Fruit fly (Drosophila melanogaster) whole organism: ENCODE data around the gene unc-13.

ENCODE experiments used
- Dll ChIP-seq: fragments of >200 bp; optimal IDR thresholded peaks from 2 replicates; lab custom pipeline; 2017
- EcR ChIP-seq, 2 experiments: fragments of >200 bp; optimal IDR thresholded peaks; 2 replicates each; lab custom pipeline; 2017; ENCODE audit warnings: missing biosample characterization in 2 of 2, missing genetic modification characterization in 2 of 2, missing genetic modification reagents in 2 of 2
- pan ChIP-seq: fragments of >200 bp; optimal IDR thresholded peaks from 2 replicates; lab custom pipeline; 2017
- psq ChIP-seq: fragments of >200 bp; optimal IDR thresholded peaks from 2 replicates; lab custom pipeline; 2017
- usp ChIP-seq: fragments of >200 bp; optimal IDR thresholded peaks from 2 replicates; lab custom pipeline; 2017; ENCODE audit warnings: missing biosample characterization, missing genetic modification characterization, mixed read lengths

DNA sequence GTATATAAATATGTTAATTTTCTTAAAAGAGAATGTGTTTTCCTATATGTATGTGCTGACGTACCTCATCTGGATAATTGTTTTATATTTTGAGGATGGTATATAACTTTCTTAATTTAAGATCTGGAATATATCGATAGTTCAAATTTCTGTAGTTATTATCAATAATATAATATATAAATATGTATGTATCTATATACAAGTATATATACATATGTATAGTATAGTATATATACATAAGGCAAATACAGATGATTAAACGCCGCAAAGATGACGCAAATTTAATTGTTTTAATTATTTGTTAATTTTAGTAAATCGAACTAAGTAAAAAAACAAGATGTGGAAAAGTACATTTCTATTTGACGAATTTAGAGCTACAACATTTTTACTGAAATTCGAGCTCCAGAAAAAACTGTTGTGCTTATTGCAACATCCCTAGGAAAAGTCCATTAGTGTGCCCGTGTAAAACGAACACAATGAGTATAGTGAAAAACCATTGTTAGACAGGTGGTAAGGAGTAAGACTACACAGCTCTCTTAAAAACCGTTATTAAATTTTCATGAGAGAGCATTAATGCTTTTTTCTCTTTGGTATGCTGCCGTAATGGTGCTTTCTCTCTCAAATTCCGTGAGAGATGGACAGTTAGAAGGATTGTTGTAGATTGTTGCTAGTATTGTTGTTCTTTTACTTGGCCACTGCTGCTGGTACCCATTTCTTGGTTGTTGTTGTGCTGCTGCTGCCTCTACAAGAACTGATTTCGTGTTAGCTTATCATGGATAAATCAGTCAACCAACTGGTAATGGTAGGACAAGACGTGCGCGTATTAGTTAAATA lies 24.1 kb upstream of the unc-13 start, which contains the start of gene mGluR:
- TF ChIP-seq EcR (GFP tag; optimal IDR thresholded peaks at IDR 0.05; lab: Kevin White, UChicago) (no peak), Dll (lab: Kevin White, UChicago) (no peak), pan (lab: Kevin White, UChicago) (no peak), psq (lab: Kevin White, UChicago) (no peak), usp (GFP tag; lab: Kevin White, UChicago) (no peak)
